Fruit fly (Drosophila melanogaster) whole organism, embryonic: ENCODE results near the gene CG15012.

ENCODE experiments used
- Atf3 ChIP-seq: fragments of 200-800 bp; sonication (Bioruptor generic); optimal IDR thresholded peaks from 3 replicates; lab custom pipeline; 2016; ENCODE audit warnings: missing biosample characterization, missing genetic modification characterization
- CG10147 ChIP-seq: fragments of 200-800 bp; sonication (Bioruptor generic); optimal IDR thresholded peaks from 2 replicates; lab custom pipeline; 2019; ENCODE audit warnings: missing biosample characterization, mild to moderate bottlenecking, missing genetic modification characterization, moderate library complexity
- CG10462 ChIP-seq: fragments of 200-800 bp; sonication (Bioruptor generic); optimal IDR thresholded peaks from 2 replicates; lab custom pipeline; 2016; ENCODE audit warnings: missing biosample characterization, missing genetic modification characterization
- CG10959 ChIP-seq: fragments of 200-800 bp; sonication (Bioruptor generic); IDR thresholded peaks from 2 replicates; pipeline ENCODE4 v1.3.6; 2022; ENCODE audit warnings: missing biosample characterization, missing genetic modification characterization
- CG10979 ChIP-seq: fragments of 200-800 bp; sonication (Bioruptor generic); optimal IDR thresholded peaks from 2 replicates; lab custom pipeline; 2018; ENCODE audit warnings: missing biosample characterization, mild to moderate bottlenecking, missing genetic modification characterization, moderate library complexity
- CG12391 ChIP-seq: fragments of 200-800 bp; sonication (Bioruptor generic); optimal IDR thresholded peaks from 3 replicates; lab custom pipeline; 2018; ENCODE audit warnings: missing biosample characterization, mild to moderate bottlenecking, missing genetic modification characterization, moderate library complexity
- CG12744 ChIP-seq: fragments of 200-800 bp; sonication (Bioruptor generic); optimal IDR thresholded peaks from 2 replicates; lab custom pipeline; 2016; ENCODE audit warnings: missing biosample characterization, missing genetic modification characterization
- CG13287 ChIP-seq: fragments of 200-800 bp; sonication (Bioruptor generic); IDR thresholded peaks from 2 replicates; pipeline ENCODE4 v1.3.6; 2022; ENCODE audit warnings: missing biosample characterization, missing genetic modification characterization; ENCODE audit not compliant: partially characterized antibody
- CG14050 ChIP-seq: fragments of 200-800 bp; sonication (Bioruptor generic); IDR thresholded peaks from 3 replicates; pipeline ENCODE4 v1.3.6; 2022; ENCODE audit warnings: missing biosample characterization, missing genetic modification characterization
- CG15514 ChIP-seq: fragments of 200-800 bp; sonication (Bioruptor generic); optimal IDR thresholded peaks from 3 replicates; lab custom pipeline; 2017; ENCODE audit warnings: missing biosample characterization, missing genetic modification characterization, mild to moderate bottlenecking, moderate library complexity, missing genetic modification reagents
- CG17361 ChIP-seq: fragments of 200-800 bp; sonication (Bioruptor generic); IDR thresholded peaks from 3 replicates; pipeline ENCODE4 v1.3.6; 2022; ENCODE audit warnings: missing biosample characterization, missing genetic modification characterization
- CG17802 ChIP-seq: fragments of 200-800 bp; sonication (Bioruptor generic); optimal IDR thresholded peaks from 2 replicates; lab custom pipeline; 2018; ENCODE audit warnings: missing biosample characterization, mild to moderate bottlenecking, missing genetic modification characterization, moderate library complexity
- CG18619 ChIP-seq: fragments of 200-800 bp; sonication (Bioruptor generic); optimal IDR thresholded peaks from 3 replicates; lab custom pipeline; 2017; ENCODE audit warnings: missing biosample characterization, mild to moderate bottlenecking, missing genetic modification characterization
- CG31365 ChIP-seq: fragments of 200-800 bp; sonication (Bioruptor generic); optimal IDR thresholded peaks from 2 replicates; lab custom pipeline; 2018; ENCODE audit warnings: missing biosample characterization, mild to moderate bottlenecking, missing genetic modification characterization
- CG32532 ChIP-seq: fragments of 200-800 bp; sonication (Bioruptor generic); IDR thresholded peaks from 2 replicates; pipeline ENCODE4 v1.3.6; 2022; ENCODE audit warnings: missing biosample characterization, missing genetic modification characterization
- CG6689 ChIP-seq: fragments of 200-800 bp; sonication (Bioruptor generic); IDR thresholded peaks from 2 replicates; pipeline ENCODE4 v1.3.6; 2022; ENCODE audit warnings: missing biosample characterization, missing genetic modification characterization
- CG9797 ChIP-seq: fragments of 200-800 bp; sonication (Bioruptor generic); optimal IDR thresholded peaks from 3 replicates; lab custom pipeline; 2018; ENCODE audit warnings: missing biosample characterization, mild to moderate bottlenecking, missing genetic modification characterization
- CrebB ChIP-seq: fragments of 200-800 bp; sonication (Bioruptor generic); optimal IDR thresholded peaks from 3 replicates; lab custom pipeline; 2018; ENCODE audit warnings: missing biosample characterization, mild to moderate bottlenecking, missing genetic modification characterization
- D19A ChIP-seq: fragments of 200-800 bp; optimal IDR thresholded peaks from 3 replicates; lab custom pipeline; 2019; ENCODE audit warnings: missing biosample characterization, mild to moderate bottlenecking, missing genetic modification characterization, moderate library complexity
- Eip74EF ChIP-seq, 2 experiments: fragments of 200-800 bp in 1 of 2; fragments of >200 bp in 1 of 2; sonication (Bioruptor generic) in 1 of 2; optimal IDR thresholded peaks; 2 replicates each; lab custom pipeline; 2017 to 2019; ENCODE audit warnings: missing biosample characterization in 2 of 2, missing genetic modification characterization in 2 of 2, mild to moderate bottlenecking in 1 of 2, moderate library complexity in 1 of 2
- Fer2 ChIP-seq: fragments of 200-800 bp; sonication (Bioruptor generic); optimal IDR thresholded peaks from 2 replicates; lab custom pipeline; 2018; ENCODE audit warnings: missing biosample characterization, mild to moderate bottlenecking, missing genetic modification characterization, moderate library complexity
- MTF-1 ChIP-seq: fragments of 200-800 bp; sonication (Bioruptor generic); optimal IDR thresholded peaks from 2 replicates; lab custom pipeline; 2018; ENCODE audit warnings: missing biosample characterization, mild to moderate bottlenecking, missing genetic modification characterization, borderline replicate concordance
- Myb ChIP-seq: fragments of 200-800 bp; sonication (Bioruptor generic); optimal IDR thresholded peaks from 2 replicates; lab custom pipeline; 2016; ENCODE audit warnings: missing biosample characterization, missing genetic modification characterization
- Sin3A ChIP-seq: fragments of >200 bp; optimal IDR thresholded peaks from 2 replicates; lab custom pipeline; 2018
- Spps ChIP-seq: fragments of 200-800 bp; sonication (Bioruptor generic); optimal IDR thresholded peaks from 2 replicates; lab custom pipeline; 2018; ENCODE audit warnings: missing biosample characterization, mild to moderate bottlenecking, missing genetic modification characterization
- Ssrp ChIP-seq: fragments of 200-800 bp; sonication (Bioruptor generic); optimal IDR thresholded peaks from 2 replicates; lab custom pipeline; 2018; ENCODE audit warnings: missing biosample characterization, mild to moderate bottlenecking, missing genetic modification characterization, moderate library complexity
- Stat92E ChIP-seq, 3 experiments: fragments of >200 bp in 2 of 3; fragments of 200-800 bp in 1 of 3; sonication (Bioruptor generic) in 1 of 3; optimal IDR thresholded peaks; 2 replicates each; lab custom pipeline; 2017 to 2019; ENCODE audit warnings: missing biosample characterization in 3 of 3, missing genetic modification characterization in 3 of 3, mild to moderate bottlenecking in 1 of 3, moderate library complexity in 1 of 3
- YL-1 ChIP-seq: fragments of 200-800 bp; sonication (Bioruptor generic); optimal IDR thresholded peaks from 3 replicates; lab custom pipeline; 2017; ENCODE audit warnings: missing biosample characterization, mild to moderate bottlenecking, missing genetic modification characterization
- aop ChIP-seq: fragments of 200-800 bp; sonication (Bioruptor generic); IDR thresholded peaks from 2 replicates; pipeline ENCODE4 v1.3.6; 2022; ENCODE audit warnings: missing biosample characterization, missing genetic modification characterization
- bab2 ChIP-seq: fragments of 200-800 bp; sonication (Bioruptor generic); optimal IDR thresholded peaks from 2 replicates; lab custom pipeline; 2016; ENCODE audit warnings: missing biosample characterization, missing genetic modification characterization
- bcd ChIP-seq: fragments of 200-800 bp; sonication (Bioruptor generic); optimal IDR thresholded peaks from 2 replicates; lab custom pipeline; 2017; ENCODE audit warnings: missing biosample characterization, mild to moderate bottlenecking, missing genetic modification characterization
- chinmo ChIP-seq: fragments of 200-800 bp; sonication (Bioruptor generic); IDR thresholded peaks from 4 replicates; pipeline ENCODE4 v1.3.6; 2022; ENCODE audit warnings: missing biosample characterization, missing genetic modification characterization; ENCODE audit not compliant: partially characterized antibody
- dati ChIP-seq: fragments of 200-800 bp; sonication (Bioruptor generic); IDR thresholded peaks from 2 replicates; pipeline ENCODE4 v1.3.6; 2022; ENCODE audit warnings: missing biosample characterization, missing genetic modification characterization
- eve ChIP-seq, 2 experiments: fragments of >200 bp; optimal IDR thresholded peaks; 2 replicates each; lab custom pipeline; 2017; ENCODE audit warnings: missing biosample characterization in 2 of 2, missing genetic modification characterization in 2 of 2
- ewg ChIP-seq: fragments of 200-800 bp; sonication (Bioruptor generic); optimal IDR thresholded peaks from 3 replicates; lab custom pipeline; 2017; ENCODE audit warnings: mild to moderate bottlenecking, missing biosample characterization, missing genetic modification reagents, missing genetic modification characterization
- fd64A ChIP-seq: fragments of 200-800 bp; sonication (Bioruptor generic); optimal IDR thresholded peaks from 3 replicates; lab custom pipeline; 2018; ENCODE audit warnings: missing biosample characterization, mild to moderate bottlenecking, missing genetic modification characterization
- jigr1 ChIP-seq: fragments of 200-800 bp; sonication (Bioruptor generic); IDR thresholded peaks from 3 replicates; pipeline ENCODE4 v1.3.6; 2022; ENCODE audit warnings: missing biosample characterization, missing genetic modification characterization
- jing ChIP-seq: fragments of 200-800 bp; sonication (Bioruptor generic); optimal IDR thresholded peaks from 2 replicates; lab custom pipeline; 2018; ENCODE audit warnings: missing biosample characterization, mild to moderate bottlenecking, missing genetic modification characterization
- lab ChIP-seq: fragments of 200-800 bp; sonication (Bioruptor generic); optimal IDR thresholded peaks from 3 replicates; lab custom pipeline; 2017; ENCODE audit warnings: missing biosample characterization, missing genetic modification characterization, mild to moderate bottlenecking, moderate library complexity, missing genetic modification reagents
- nmo ChIP-seq: fragments of 200-800 bp; sonication (Bioruptor generic); optimal IDR thresholded peaks from 2 replicates; lab custom pipeline; 2018; ENCODE audit warnings: missing biosample characterization, mild to moderate bottlenecking, missing genetic modification characterization, moderate library complexity
- nom ChIP-seq: fragments of 200-800 bp; sonication (Bioruptor generic); optimal IDR thresholded peaks from 2 replicates; lab custom pipeline; 2017; ENCODE audit warnings: missing biosample characterization, missing genetic modification characterization, mild to moderate bottlenecking, moderate library complexity, missing genetic modification reagents
- onecut ChIP-seq: fragments of 200-800 bp; sonication (Bioruptor generic); IDR thresholded peaks from 2 replicates; pipeline ENCODE4 v1.3.6; 2022; ENCODE audit warnings: missing biosample characterization, missing genetic modification characterization
- pzg ChIP-seq: fragments of 200-800 bp; sonication (Bioruptor generic); optimal IDR thresholded peaks from 3 replicates; lab custom pipeline; 2018; ENCODE audit warnings: missing biosample characterization, mild to moderate bottlenecking, missing genetic modification characterization, moderate library complexity
- repo ChIP-seq: fragments of 200-800 bp; sonication (Bioruptor generic); optimal IDR thresholded peaks from 2 replicates; lab custom pipeline; 2016; ENCODE audit warnings: missing biosample characterization, missing genetic modification characterization
- rib ChIP-seq: fragments of 200-800 bp; sonication (Bioruptor generic); IDR thresholded peaks from 2 replicates; pipeline ENCODE4 v1.3.6; 2022; ENCODE audit warnings: missing biosample characterization, missing genetic modification characterization
- salm ChIP-seq: fragments of 200-800 bp; sonication (Bioruptor generic); optimal IDR thresholded peaks from 2 replicates; lab custom pipeline; 2018; ENCODE audit warnings: missing biosample characterization, mild to moderate bottlenecking, missing genetic modification characterization
- schlank ChIP-seq: fragments of 200-800 bp; sonication (Bioruptor generic); optimal IDR thresholded peaks from 2 replicates; lab custom pipeline; 2018; ENCODE audit warnings: missing biosample characterization, mild to moderate bottlenecking, missing genetic modification characterization
- seq ChIP-seq: fragments of 200-800 bp; sonication (Bioruptor generic); IDR thresholded peaks from 2 replicates; pipeline ENCODE4 v1.3.6; 2022; ENCODE audit warnings: missing biosample characterization, missing genetic modification characterization
- slou ChIP-seq: fragments of 200-800 bp; sonication (Bioruptor generic); optimal IDR thresholded peaks from 3 replicates; lab custom pipeline; 2016; ENCODE audit warnings: missing biosample characterization, missing genetic modification characterization
- trem ChIP-seq: fragments of 200-800 bp; optimal IDR thresholded peaks from 3 replicates; lab custom pipeline; 2019; ENCODE audit warnings: missing biosample characterization, mild to moderate bottlenecking, missing genetic modification characterization, moderate library complexity
- vvl ChIP-seq: fragments of 200-800 bp; sonication (Bioruptor generic); IDR thresholded peaks from 2 replicates; pipeline ENCODE4 v1.3.6; 2022; ENCODE audit warnings: missing biosample characterization, missing genetic modification characterization

Gene CG15012

DNA sequence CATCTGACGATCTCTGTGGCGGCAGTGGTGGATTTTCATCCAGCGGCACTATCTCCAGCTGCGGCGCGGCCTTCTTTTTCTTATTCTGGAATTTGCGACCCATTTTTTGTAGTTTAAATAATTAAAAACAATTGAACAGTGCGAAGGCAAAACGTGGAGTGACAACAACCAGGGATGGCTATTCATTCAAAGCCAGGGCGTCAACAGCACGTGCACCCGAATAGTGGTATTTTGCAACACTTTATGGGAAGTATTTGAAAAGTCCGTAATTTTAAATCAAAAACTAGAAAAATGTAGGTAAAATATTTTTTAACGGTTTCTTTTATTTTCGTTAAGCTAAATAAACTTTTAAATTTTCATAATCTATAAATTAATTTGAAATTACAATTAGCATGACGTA lies 9.4 kb downstream of the CG15012 start, which contains the start of gene CG11583 (continued):
- TF ChIP-seq Eip74EF (GFP tag; optimal IDR thresholded peaks at IDR 0.05; lab: Kevin White, UChicago) (no peak), D19A (no peak), lab (GFP tag; lab: Kevin White, UChicago) (no peak), CG10147 (GFP tag; lab: Kevin White, UChicago) (no peak), aop (GFP tag; lab: Robert Waterston, UW) (no peak), CG13287 (GFP tag; lab: Robert Waterston, UW) (peak; percentile 38; the same call in 1 of the 2 replicates), ewg (GFP tag; lab: Kevin White, UChicago) (no peak), CG12391 (peak; percentile 48), Atf3 (GFP tag; lab: Kevin White, UChicago) (no peak), fd64A (no peak), CG12744 (GFP tag; lab: Kevin White, UChicago) (peak; percentile 35), Stat92E (GFP tag; optimal IDR thresholded peaks at IDR 0.05; lab: Kevin White, UChicago) (peak in 1 of 3 experiments; percentile 55), jing (no peak), pzg (GFP tag; lab: Kevin White, UChicago) (peak; percentile 76), seq (GFP tag; lab: Robert Waterston, UW) (no peak), CG15514 (peak; percentile 97), MTF-1 (GFP tag; lab: Kevin White, UChicago) (no peak), nom (GFP tag; lab: Kevin White, UChicago) (peak; percentile 14), Sin3A (lab: Kevin White, UChicago) (peak; percentile 33), eve (GFP tag; optimal IDR thresholded peaks at IDR 0.05; lab: Kevin White, UChicago) (no peak), salm (tag; lab: Kevin White, UChicago) (no peak), CG10979 (tag; lab: Kevin White, UChicago) (no peak), CG32532 (GFP tag; lab: Robert Waterston, UW) (peak; percentile 66), rib (GFP tag; lab: Robert Waterston, UW) (no peak), CG10462 (no peak), CrebB (tag; lab: Kevin White, UChicago) (no peak), nmo (peak; percentile 24), schlank (tag; lab: Kevin White, UChicago) (no peak), CG14050 (GFP tag; lab: Robert Waterston, UW) (no peak), CG17361 (no peak), repo (GFP tag; lab: Kevin White, UChicago) (peak; percentile 14), trem (tag; lab: Kevin White, UChicago) (peak; percentile 5), chinmo (GFP tag; lab: Robert Waterston, UW) (no peak), Myb (GFP tag; lab: Kevin White, UChicago) (peak; percentile 92), YL-1 (peak; percentile 88), Fer2 (tag; lab: Kevin White, UChicago) (peak; percentile 6), vvl (GFP tag; lab: Robert Waterston, UW) (peak; percentile 34; the same call in 1 of the 2 replicates), CG17802 (no peak), Spps (tag; lab: Kevin White, UChicago) (no peak), bcd (GFP tag; lab: Kevin White, UChicago) (peak; percentile 31), jigr1 (no peak), CG10959 (GFP tag; lab: Robert Waterston, UW) (no peak), dati (GFP tag; lab: Robert Waterston, UW) (no peak), onecut (GFP tag; lab: Robert Waterston, UW) (no peak), CG18619 (no peak), CG9797 (GFP tag; lab: Kevin White, UChicago) (peak; percentile 36), bab2 (peak; percentile 13), slou (GFP tag; lab: Kevin White, UChicago) (no peak), CG31365 (tag; lab: Kevin White, UChicago) (no peak), Ssrp (no peak), CG6689 (GFP tag; lab: Robert Waterston, UW) (no peak)
